Worm (Caenorhabditis elegans): ENCODE results near the gene H05C05.1.

Gene H05C05.1

ce11 chrIII:2914029-2914428 lies 32.9 kb upstream of the H05C05.1 start:
- no peak for TF ChIP-seq aly-1 (tag; optimal IDR thresholded peaks at IDR 0.05)
- TF ChIP-seq ceh-36 (tag; optimal IDR thresholded peaks at IDR 0.05): no peak

ce11 chrIII:2918655-2919054 lies 28.3 kb upstream of the H05C05.1 start:
- TF ChIP-seq hnd-1 (tag; optimal IDR thresholded peaks at IDR 0.05) (no peak), hmbx-1 (tag; optimal IDR thresholded peaks at IDR 0.05) (no peak), aly-1 (tag; optimal IDR thresholded peaks at IDR 0.05) (no peak), sea-1 (GFP tag; conservative IDR thresholded peaks at IDR 0.05) (no peak), ceh-13 (GFP tag; optimal IDR thresholded peaks at IDR 0.05) (no peak), flt-1 (GFP tag; IDR thresholded peaks at IDR 0.05) (no peak)

- TF ChIP-seq tra-4 (tag; optimal IDR thresholded peaks at IDR 0.05) (no peak), tbx-11 (GFP tag; IDR thresholded peaks at IDR 0.05) (no peak), hmbx-1 (tag; optimal IDR thresholded peaks at IDR 0.05) (no peak), scrt-1 (GFP tag; IDR thresholded peaks at IDR 0.05) (no peak), sea-1 (GFP tag; conservative IDR thresholded peaks at IDR 0.05) (no peak), F13C5.2 (tag; optimal IDR thresholded peaks at IDR 0.05) (no peak), pes-1 (GFP tag; IDR thresholded peaks at IDR 0.05) (no peak)
Observed at ce11 chrIII:2920281-2920680, 26.6 kb upstream of the H05C05.1 start.

ce11 chrIII:2920866-2921265 lies 26.1 kb upstream of the H05C05.1 start:
- TF ChIP-seq tbx-37 (GFP tag; conservative IDR thresholded peaks at IDR 0.05) (no peak), ceh-36 (tag; optimal IDR thresholded peaks at IDR 0.05) (no peak), scrt-1 (GFP tag; IDR thresholded peaks at IDR 0.05) (no peak), flt-1 (GFP tag; IDR thresholded peaks at IDR 0.05) (no peak)

- no peak for TF ChIP-seq tra-4 (tag; optimal IDR thresholded peaks at IDR 0.05)
- no peak for TF ChIP-seq tbx-37 (GFP tag; conservative IDR thresholded peaks at IDR 0.05)
- TF ChIP-seq hmbx-1 (tag; optimal IDR thresholded peaks at IDR 0.05): no peak
- TF ChIP-seq ets-7 (tag; optimal IDR thresholded peaks at IDR 0.05): no peak
- no peak for TF ChIP-seq ceh-36 (tag; optimal IDR thresholded peaks at IDR 0.05)
- TF ChIP-seq pes-1 (GFP tag; IDR thresholded peaks at IDR 0.05): no peak
- no peak for TF ChIP-seq ama-1 (optimal IDR thresholded peaks at IDR 0.05)
Observed at ce11 chrIII:2923012-2923411, 23.9 kb upstream of the H05C05.1 start, which contains the start of gene R10F2.4. TSS of gene R10F2.4 (minus strand) at chrIII:2923112.

ce11 chrIII:2924658-2925057 lies 22.3 kb upstream of the H05C05.1 start, which contains the start of gene R10F2.5:
TSS of gene R10F2.5 (minus strand) at chrIII:2924758.
- TF ChIP-seq ceh-13 (GFP tag; optimal IDR thresholded peaks at IDR 0.05): no peak
- no peak for TF ChIP-seq tbx-37 (GFP tag; conservative IDR thresholded peaks at IDR 0.05)
- TF ChIP-seq ets-7 (tag; optimal IDR thresholded peaks at IDR 0.05): no peak
- TF ChIP-seq B0310.2 (tag; optimal IDR thresholded peaks at IDR 0.05): no peak
- TF ChIP-seq hnd-1 (tag; optimal IDR thresholded peaks at IDR 0.05): no peak
- TF ChIP-seq pes-1 (GFP tag; IDR thresholded peaks at IDR 0.05): no peak
- TF ChIP-seq sea-1 (GFP tag; conservative IDR thresholded peaks at IDR 0.05): no peak

- TF ChIP-seq ceh-36 (tag; optimal IDR thresholded peaks at IDR 0.05) (peak; percentile 79), pes-1 (GFP tag; IDR thresholded peaks at IDR 0.05) (no peak)
Observed at ce11 chrIII:2937780-2938179, 9.1 kb upstream of the H05C05.1 start.

ce11 chrIII:2941578-2941977 lies 5.3 kb upstream of the H05C05.1 start:
- TF ChIP-seq ceh-36 (tag; optimal IDR thresholded peaks at IDR 0.05) (no peak), ceh-13 (GFP tag; optimal IDR thresholded peaks at IDR 0.05) (no peak), tbx-11 (GFP tag; IDR thresholded peaks at IDR 0.05) (no peak), ama-1 (optimal IDR thresholded peaks at IDR 0.05) (no peak), hmbx-1 (tag; optimal IDR thresholded peaks at IDR 0.05) (no peak)

ce11 chrIII:2943995-2944394 lies 2.9 kb upstream of the H05C05.1 start, which contains the start of gene R10F2.6:
TSS of gene R10F2.6 (minus strand) at chrIII:2944095.
- TF ChIP-seq pes-1 (GFP tag; IDR thresholded peaks at IDR 0.05): no peak
- TF ChIP-seq tbx-11 (GFP tag; IDR thresholded peaks at IDR 0.05): no peak
- TF ChIP-seq hmbx-1 (tag; optimal IDR thresholded peaks at IDR 0.05): no peak
- TF ChIP-seq tra-4 (tag; optimal IDR thresholded peaks at IDR 0.05): no peak
- no peak for TF ChIP-seq ceh-36 (tag; optimal IDR thresholded peaks at IDR 0.05)
- TF ChIP-seq scrt-1 (GFP tag; IDR thresholded peaks at IDR 0.05): no peak
- TF ChIP-seq flt-1 (GFP tag; IDR thresholded peaks at IDR 0.05): no peak
- TF ChIP-seq sea-1 (GFP tag; conservative IDR thresholded peaks at IDR 0.05): no peak
- TF ChIP-seq tbx-37 (GFP tag; conservative IDR thresholded peaks at IDR 0.05): no peak
- TF ChIP-seq ceh-13 (GFP tag; optimal IDR thresholded peaks at IDR 0.05): no peak
- no peak for TF ChIP-seq aly-1 (tag; optimal IDR thresholded peaks at IDR 0.05)
- TF ChIP-seq hnd-1 (tag; optimal IDR thresholded peaks at IDR 0.05): no peak
- no peak for TF ChIP-seq hmg-4 (GFP tag; optimal IDR thresholded peaks at IDR 0.05)
- TF ChIP-seq ama-1 (optimal IDR thresholded peaks at IDR 0.05): no peak
- TF ChIP-seq ets-7 (tag; optimal IDR thresholded peaks at IDR 0.05): no peak
- no peak for TF ChIP-seq B0310.2 (tag; optimal IDR thresholded peaks at IDR 0.05)
- no peak for TF ChIP-seq F13C5.2 (tag; optimal IDR thresholded peaks at IDR 0.05)

- no peak for TF ChIP-seq ama-1 (optimal IDR thresholded peaks at IDR 0.05)
- TF ChIP-seq F13C5.2 (tag; optimal IDR thresholded peaks at IDR 0.05): no peak
- TF ChIP-seq pes-1 (GFP tag; IDR thresholded peaks at IDR 0.05): no peak
- TF ChIP-seq scrt-1 (GFP tag; IDR thresholded peaks at IDR 0.05): no peak
- TF ChIP-seq ceh-13 (GFP tag; optimal IDR thresholded peaks at IDR 0.05): no peak
- TF ChIP-seq tbx-37 (GFP tag; conservative IDR thresholded peaks at IDR 0.05): no peak
- TF ChIP-seq ets-7 (tag; optimal IDR thresholded peaks at IDR 0.05): no peak
- TF ChIP-seq B0310.2 (tag; optimal IDR thresholded peaks at IDR 0.05): no peak
- no peak for TF ChIP-seq hmg-4 (GFP tag; optimal IDR thresholded peaks at IDR 0.05)
- TF ChIP-seq sea-1 (GFP tag; conservative IDR thresholded peaks at IDR 0.05): no peak
- no peak for TF ChIP-seq flt-1 (GFP tag; IDR thresholded peaks at IDR 0.05)
- no peak for TF ChIP-seq ceh-36 (tag; optimal IDR thresholded peaks at IDR 0.05)
- TF ChIP-seq tbx-11 (GFP tag; IDR thresholded peaks at IDR 0.05): no peak
- no peak for TF ChIP-seq tra-4 (tag; optimal IDR thresholded peaks at IDR 0.05)
- no peak for TF ChIP-seq aly-1 (tag; optimal IDR thresholded peaks at IDR 0.05)
- TF ChIP-seq hmbx-1 (tag; optimal IDR thresholded peaks at IDR 0.05): no peak
- TF ChIP-seq hnd-1 (tag; optimal IDR thresholded peaks at IDR 0.05): no peak
Observed at ce11 chrIII:2946101-2946500, 817 bp upstream of the H05C05.1 start, which contains the start of gene H05C05.4. TSS of gene H05C05.4 (minus strand) at chrIII:2946201.
